Worm (Caenorhabditis elegans): ENCODE results near the gene C06E1.7.

DNA sequence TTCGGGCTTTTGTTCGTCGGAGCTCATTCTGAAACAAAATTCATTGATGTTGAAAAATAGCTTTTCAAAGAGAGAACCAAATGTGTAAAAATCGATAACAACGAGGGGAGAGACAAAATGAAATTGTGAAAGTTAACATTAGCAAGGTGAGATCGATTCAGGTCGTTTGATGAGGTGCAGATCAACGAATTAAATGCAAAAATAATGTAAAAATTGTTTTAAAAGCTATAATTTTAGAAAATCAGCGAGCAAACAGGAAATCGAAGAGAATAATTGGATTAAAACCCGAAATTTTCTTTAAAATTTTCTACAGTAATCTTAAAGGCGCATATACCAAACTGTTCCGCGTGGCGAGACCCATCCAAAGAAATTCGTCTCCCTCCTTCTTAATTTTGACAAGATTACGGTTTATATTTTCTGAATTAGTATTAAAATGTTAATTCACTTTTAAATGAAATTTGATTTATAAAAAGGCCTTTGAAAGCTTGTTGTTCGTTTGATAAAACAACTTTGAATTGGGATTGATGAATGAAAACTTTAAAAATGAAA, 25.0 kb upstream of the C06E1.7 start, which contains the start of gene C13G5.2:
- TF ChIP-seq flt-1 (GFP tag; IDR thresholded peaks at IDR 0.05) (no peak), ref-1 (GFP tag; conservative IDR thresholded peaks at IDR 0.05) (no peak), tab-1 (GFP tag; IDR thresholded peaks at IDR 0.05) (no peak), cog-1 (tag; optimal IDR thresholded peaks at IDR 0.05) (no peak), klf-2 (GFP tag; conservative IDR thresholded peaks at IDR 0.05) (no peak), ztf-23 (GFP tag; IDR thresholded peaks at IDR 0.05) (no peak), T22C8.4 (GFP tag; IDR thresholded peaks at IDR 0.05) (peak; percentile 26; the same call in 1 of the 2 replicates), ztf-29 (GFP tag; IDR thresholded peaks at IDR 0.05) (no peak), med-1 (GFP tag; optimal IDR thresholded peaks at IDR 0.05; ENCODE audit: insufficient read depth) (no peak)

All from whole organism, midembryonic.